Fruit fly (Drosophila melanogaster): ENCODE data around the gene PolE1.
A peak's percentile ranks its signal among the peaks of the same experiment; 100 is the strongest.

Gene PolE1

DNA sequence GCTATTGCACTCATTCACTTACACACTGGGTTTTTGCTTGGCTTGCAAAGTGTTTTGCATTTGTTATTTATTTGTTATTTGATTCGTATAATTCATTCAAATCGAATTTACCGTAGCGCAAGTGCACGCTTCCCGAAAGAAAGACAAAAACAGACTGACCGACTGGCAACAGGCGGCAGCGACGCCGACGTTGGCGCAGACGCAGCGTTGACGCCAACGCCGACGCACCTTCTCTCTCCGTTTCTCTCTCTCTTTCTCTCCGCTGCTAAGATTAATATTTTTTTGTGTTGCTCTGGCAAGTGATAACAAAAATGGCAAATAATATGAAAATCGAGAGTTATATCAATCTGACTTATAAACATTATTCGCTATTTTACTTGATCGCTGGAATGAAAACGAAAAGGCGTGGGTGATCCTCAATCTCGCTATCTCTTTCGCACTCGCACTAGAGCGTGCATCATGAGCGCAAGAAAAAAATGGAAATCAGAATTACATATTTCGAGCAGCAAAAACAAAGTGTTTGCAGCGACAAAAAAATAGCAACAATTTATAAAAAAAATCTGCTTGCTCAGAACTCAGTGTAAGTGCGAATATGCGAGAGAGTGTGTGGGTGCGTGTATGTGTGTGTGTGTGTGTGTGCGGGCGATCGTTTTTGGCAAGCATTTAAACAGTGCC lies 1.8 kb upstream of the PolE1 start, which contains the start of gene pnt (continued):
- no peak for TF ChIP-seq hb (GFP tag; IDR thresholded peaks at IDR 0.05; ENCODE audit: partially characterized antibody)
- no peak for TF ChIP-seq ken (GFP tag; IDR thresholded peaks at IDR 0.05)
- TF ChIP-seq CG6791 (GFP tag; IDR thresholded peaks at IDR 0.05; ENCODE audit: partially characterized antibody): no peak
- no peak for TF ChIP-seq Dek (tag; optimal IDR thresholded peaks at IDR 0.05)
- TF ChIP-seq cwo (GFP tag; optimal IDR thresholded peaks at IDR 0.05): no peak
- TF ChIP-seq HLHmδ (GFP tag; optimal IDR thresholded peaks at IDR 0.05): no peak
- no peak for TF ChIP-seq Dp (GFP tag; optimal IDR thresholded peaks at IDR 0.05)
- TF ChIP-seq ara (GFP tag; IDR thresholded peaks at IDR 0.05): no peak
- TF ChIP-seq grau (tag; optimal IDR thresholded peaks at IDR 0.05): no peak
- no peak for TF ChIP-seq chm (GFP tag; IDR thresholded peaks at IDR 0.05)
- TF ChIP-seq CG1603 (tag; optimal IDR thresholded peaks at IDR 0.05): no peak
- TF ChIP-seq Mrtf (GFP tag; IDR thresholded peaks at IDR 0.05): no peak
- TF ChIP-seq ewg (GFP tag; optimal IDR thresholded peaks at IDR 0.05): no peak
- 0 out of 2 replicates have a peak, but pooled peaks have one; percentile 28 for TF ChIP-seq Bgb (GFP tag; IDR thresholded peaks at IDR 0.05; ENCODE audit: partially characterized antibody)
- TF ChIP-seq CG30403 (GFP tag; optimal IDR thresholded peaks at IDR 0.05): no peak
- TF ChIP-seq CG2202 (tag; optimal IDR thresholded peaks at IDR 0.05): no peak
- no peak for TF ChIP-seq CG17829 (tag; optimal IDR thresholded peaks at IDR 0.05)
- TF ChIP-seq CG11398 (GFP tag; optimal IDR thresholded peaks at IDR 0.05): no peak
- TF ChIP-seq kah (GFP tag; optimal IDR thresholded peaks at IDR 0.05): peak; percentile 24
- TF ChIP-seq Hsf (GFP tag; optimal IDR thresholded peaks at IDR 0.05): no peak
- TF ChIP-seq CG1832 (GFP tag; optimal IDR thresholded peaks at IDR 0.05): peak; percentile 34
- no peak for TF ChIP-seq CG17186 (GFP tag; optimal IDR thresholded peaks at IDR 0.05)
- TF ChIP-seq CG13287 (GFP tag; IDR thresholded peaks at IDR 0.05; ENCODE audit: partially characterized antibody): no peak
- TF ChIP-seq CG12155 (GFP tag; optimal IDR thresholded peaks at IDR 0.05): no peak
- no peak for TF ChIP-seq CG4617 (GFP tag; optimal IDR thresholded peaks at IDR 0.05; ENCODE audit: borderline replicate concordance)
- TF ChIP-seq CrebB (tag; optimal IDR thresholded peaks at IDR 0.05): no peak
- no peak for TF ChIP-seq gt (GFP tag; IDR thresholded peaks at IDR 0.05)
- TF ChIP-seq jing (GFP tag; optimal IDR thresholded peaks at IDR 0.05): no peak
- TF ChIP-seq CG16813 (GFP tag; IDR thresholded peaks at IDR 0.05; ENCODE audit: partially characterized antibody): no peak
- no peak for TF ChIP-seq E2f1 (GFP tag; IDR thresholded peaks at IDR 0.05)
- TF ChIP-seq so (GFP tag; IDR thresholded peaks at IDR 0.05): no peak
- TF ChIP-seq CG10366 (GFP tag; IDR thresholded peaks at IDR 0.05): no peak
- peak; percentile 99 for TF ChIP-seq Adf1 (GFP tag; IDR thresholded peaks at IDR 0.05)
- peak; percentile 36; the same call in 1 of the 2 replicates for TF ChIP-seq tna (GFP tag; IDR thresholded peaks at IDR 0.05; ENCODE audit: partially characterized antibody)
- TF ChIP-seq Hand (GFP tag; optimal IDR thresholded peaks at IDR 0.05): no peak

DNA sequence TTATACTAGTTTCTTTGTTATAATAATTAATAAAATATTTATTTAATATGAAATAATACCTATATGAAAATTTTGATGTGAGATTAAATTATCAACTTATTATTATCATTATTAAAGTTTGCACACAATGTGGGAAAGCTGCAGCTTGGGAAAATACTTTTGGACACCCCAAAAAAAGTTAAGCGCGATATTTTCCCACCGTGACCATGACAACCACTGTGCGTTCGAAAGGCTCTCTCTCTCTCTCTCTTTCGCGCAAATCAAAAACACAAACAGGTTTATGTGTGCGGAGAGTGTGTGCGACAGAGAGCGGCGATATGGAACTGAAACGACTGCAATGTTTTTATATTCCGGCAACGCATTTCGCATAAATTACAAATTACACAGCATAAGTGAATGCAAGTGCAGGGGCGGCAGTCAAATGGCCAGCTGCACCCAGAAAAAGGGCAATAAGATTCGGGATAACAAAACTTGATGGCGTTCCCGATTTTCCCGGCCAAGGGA lies 983 bp upstream of the PolE1 start:
- TF ChIP-seq CG1603 (tag; optimal IDR thresholded peaks at IDR 0.05) (peak; percentile 14), CG8281 (tag; optimal IDR thresholded peaks at IDR 0.05) (no peak), CG12071 (GFP tag; optimal IDR thresholded peaks at IDR 0.05) (no peak), CG11398 (GFP tag; optimal IDR thresholded peaks at IDR 0.05) (no peak), CG8924 (tag; optimal IDR thresholded peaks at IDR 0.05) (peak; percentile 71), insv (GFP tag; optimal IDR thresholded peaks at IDR 0.05) (no peak), Nf-YB (GFP tag; optimal IDR thresholded peaks at IDR 0.05) (peak; percentile 0), hth (optimal IDR thresholded peaks at IDR 0.05) (no peak), CG7372 (GFP tag; IDR thresholded peaks at IDR 0.05) (no peak), NC2β (GFP tag; optimal IDR thresholded peaks at IDR 0.05) (no peak), trem (tag; optimal IDR thresholded peaks at IDR 0.05) (peak; percentile 12), Side (GFP tag; optimal IDR thresholded peaks at IDR 0.05) (no peak), CG6765 (GFP tag; optimal IDR thresholded peaks at IDR 0.05) (no peak), nom (GFP tag; optimal IDR thresholded peaks at IDR 0.05) (no peak), Opbp (GFP tag; IDR thresholded peaks at IDR 0.05; ENCODE audit: partially characterized antibody) (no peak; the same call in 2 of the 3 replicates), CG9609 (GFP tag; optimal IDR thresholded peaks at IDR 0.05) (no peak), CG2712 (tag; optimal IDR thresholded peaks at IDR 0.05) (peak; percentile 79)
